Worm (Caenorhabditis elegans) whole organism, early embryonic: ENCODE data around the gene T13F2.6.

ENCODE experiments used
- B0310.2 ChIP-seq: sonication (generic microtip); optimal IDR thresholded peaks from 2 replicates; lab custom pipeline; 2016; ENCODE audit warnings: mild to moderate bottlenecking, missing genetic modification characterization, missing compliant biosample characterization
- F13C5.2 ChIP-seq: sonication (generic microtip); optimal IDR thresholded peaks from 2 replicates; lab custom pipeline; 2017; ENCODE audit warnings: mild to moderate bottlenecking, missing genetic modification characterization, inconsistent platforms, missing compliant biosample characterization
- aly-1 ChIP-seq: sonication (generic microtip); optimal IDR thresholded peaks from 2 replicates; lab custom pipeline; 2016; ENCODE audit warnings: missing genetic modification characterization, missing compliant biosample characterization
- ama-1 ChIP-seq: fragments of 150-350 bp; optimal IDR thresholded peaks from 2 replicates; lab custom pipeline; 2014
- ceh-13 ChIP-seq: fragments of 200-800 bp; sonication (Bioruptor generic); optimal IDR thresholded peaks from 2 replicates; lab custom pipeline; 2018; ENCODE audit warnings: mild to moderate bottlenecking, missing genetic modification characterization, missing compliant biosample characterization
- ceh-36 ChIP-seq: sonication (generic microtip); optimal IDR thresholded peaks from 2 replicates; lab custom pipeline; 2016; ENCODE audit warnings: missing genetic modification characterization, inconsistent platforms, missing compliant biosample characterization
- ets-7 ChIP-seq: sonication (generic microtip); optimal IDR thresholded peaks from 2 replicates; lab custom pipeline; 2016; ENCODE audit warnings: missing genotype, missing genetic modification characterization, missing compliant biosample characterization
- flt-1 ChIP-seq: fragments of 200-800 bp; sonication (Bioruptor generic); IDR thresholded peaks from 2 replicates; pipeline ENCODE4 v1.3.6; 2022; ENCODE audit warnings: missing genetic modification characterization, missing compliant biosample characterization
- hmbx-1 ChIP-seq: sonication (generic microtip); optimal IDR thresholded peaks from 2 replicates; lab custom pipeline; 2016; ENCODE audit warnings: mild to moderate bottlenecking, missing genetic modification characterization, missing compliant biosample characterization
- hmg-4 ChIP-seq: fragments of 200-800 bp; sonication (Bioruptor generic); optimal IDR thresholded peaks from 2 replicates; lab custom pipeline; 2018; ENCODE audit warnings: mild to moderate bottlenecking, missing genetic modification characterization, missing compliant biosample characterization
- hnd-1 ChIP-seq: sonication (generic microtip); optimal IDR thresholded peaks from 2 replicates; lab custom pipeline; 2016; ENCODE audit warnings: missing genetic modification characterization, missing compliant biosample characterization
- pes-1 ChIP-seq: fragments of 200-800 bp; sonication (Bioruptor generic); IDR thresholded peaks from 2 replicates; pipeline ENCODE4 v1.3.6; 2022; ENCODE audit warnings: missing genetic modification reagents, missing genetic modification characterization, missing compliant biosample characterization
- scrt-1 ChIP-seq: fragments of 200-800 bp; sonication (Bioruptor generic); IDR thresholded peaks from 2 replicates; pipeline ENCODE4 v1.3.6; 2022; ENCODE audit warnings: missing genetic modification characterization, missing compliant biosample characterization
- sea-1 ChIP-seq: fragments of 200-800 bp; sonication (Bioruptor generic); conservative IDR thresholded peaks from 2 replicates; pipeline ENCODE4 v1.3.6; 2022; ENCODE audit warnings: missing genetic modification characterization, missing compliant biosample characterization
- tbx-11 ChIP-seq: fragments of 200-800 bp; sonication (Bioruptor generic); IDR thresholded peaks from 2 replicates; pipeline ENCODE4 v1.3.6; 2022; ENCODE audit warnings: missing genetic modification characterization, missing compliant biosample characterization
- tbx-37 ChIP-seq: fragments of 200-800 bp; sonication (Bioruptor generic); conservative IDR thresholded peaks from 2 replicates; pipeline ENCODE4 v1.3.6; 2022; ENCODE audit warnings: missing genetic modification reagents, missing genetic modification characterization, missing compliant biosample characterization
- tra-4 ChIP-seq: sonication (generic microtip); optimal IDR thresholded peaks from 2 replicates; lab custom pipeline; 2017; ENCODE audit warnings: missing genetic modification characterization, missing compliant biosample characterization

The T13F2.6 gene

DNA sequence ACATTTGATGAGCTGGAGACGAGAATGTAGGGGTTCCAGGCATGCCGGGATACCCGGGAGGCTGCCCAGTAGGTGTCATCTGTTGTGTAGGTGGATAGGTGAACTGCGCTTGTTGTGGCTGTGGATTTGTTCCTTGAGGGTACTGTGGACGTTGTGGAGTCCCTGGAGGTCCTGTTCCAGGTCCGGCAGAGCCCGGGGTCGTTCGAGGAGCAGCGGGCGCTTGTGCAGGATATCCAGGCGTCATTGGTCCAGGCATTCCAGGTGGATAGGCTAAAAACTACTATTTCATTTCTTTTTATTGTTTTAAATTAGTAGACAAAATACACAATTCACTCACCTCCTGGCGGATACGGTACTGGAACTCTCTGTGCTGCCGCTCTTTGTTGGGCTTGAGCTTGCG lies 17.1 kb downstream of the T13F2.6 start:
- TF ChIP-seq ceh-36 (tag; lab: Kevin White, UChicago), result no peak
- TF ChIP-seq hnd-1 (tag; lab: Kevin White, UChicago), result no peak
- no peak for TF ChIP-seq ama-1
- no peak for TF ChIP-seq tbx-11 (GFP tag; lab: Robert Waterston, UW)
- TF ChIP-seq B0310.2 (tag; lab: Kevin White, UChicago), result no peak

DNA sequence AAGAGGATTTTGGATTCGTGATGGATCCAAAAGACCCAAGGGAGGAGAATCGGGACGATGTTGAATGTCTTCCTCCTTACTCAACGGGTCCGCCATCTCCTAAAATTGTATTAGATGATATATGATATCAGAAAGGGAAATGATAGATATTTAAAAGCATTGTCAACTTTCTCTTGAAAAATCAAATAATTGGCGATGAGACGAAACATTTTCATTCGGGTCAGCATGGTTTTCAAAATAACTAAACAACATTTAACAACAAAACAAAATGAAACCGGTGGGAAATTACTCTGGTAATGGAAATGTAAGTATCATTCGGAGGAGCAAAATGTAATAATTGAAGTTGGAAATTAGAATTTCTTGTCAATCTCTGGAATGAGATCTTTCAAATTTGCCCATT lies 18.4 kb downstream of the T13F2.6 start, which contains the start of gene pis-1:
Gene pis-1 (minus strand): TSS at position 101 of the 400 bp plus-strand sequence.
- TF ChIP-seq hmbx-1 (tag; lab: Kevin White, UChicago), result no peak
- no peak for TF ChIP-seq sea-1 (GFP tag; lab: Robert Waterston, UW)
- no peak for TF ChIP-seq F13C5.2 (tag; lab: Kevin White, UChicago)
- TF ChIP-seq B0310.2 (tag; lab: Kevin White, UChicago), result no peak
- TF ChIP-seq ama-1, result no peak
- TF ChIP-seq tbx-11 (GFP tag; lab: Robert Waterston, UW), result no peak
- TF ChIP-seq tbx-37 (GFP tag; lab: Robert Waterston, UW), result no peak
- no peak for TF ChIP-seq pes-1 (GFP tag; lab: Robert Waterston, UW)
- TF ChIP-seq flt-1 (GFP tag; lab: Robert Waterston, UW), result no peak
- no peak for TF ChIP-seq ets-7
- no peak for TF ChIP-seq hmg-4 (GFP tag; lab: Kevin White, UChicago)
- TF ChIP-seq ceh-13 (GFP tag; lab: Kevin White, UChicago), result no peak
- no peak for TF ChIP-seq aly-1 (tag; lab: Kevin White, UChicago)
- no peak for TF ChIP-seq hnd-1 (tag; lab: Kevin White, UChicago)
- TF ChIP-seq scrt-1 (GFP tag; lab: Robert Waterston, UW), result no peak

DNA sequence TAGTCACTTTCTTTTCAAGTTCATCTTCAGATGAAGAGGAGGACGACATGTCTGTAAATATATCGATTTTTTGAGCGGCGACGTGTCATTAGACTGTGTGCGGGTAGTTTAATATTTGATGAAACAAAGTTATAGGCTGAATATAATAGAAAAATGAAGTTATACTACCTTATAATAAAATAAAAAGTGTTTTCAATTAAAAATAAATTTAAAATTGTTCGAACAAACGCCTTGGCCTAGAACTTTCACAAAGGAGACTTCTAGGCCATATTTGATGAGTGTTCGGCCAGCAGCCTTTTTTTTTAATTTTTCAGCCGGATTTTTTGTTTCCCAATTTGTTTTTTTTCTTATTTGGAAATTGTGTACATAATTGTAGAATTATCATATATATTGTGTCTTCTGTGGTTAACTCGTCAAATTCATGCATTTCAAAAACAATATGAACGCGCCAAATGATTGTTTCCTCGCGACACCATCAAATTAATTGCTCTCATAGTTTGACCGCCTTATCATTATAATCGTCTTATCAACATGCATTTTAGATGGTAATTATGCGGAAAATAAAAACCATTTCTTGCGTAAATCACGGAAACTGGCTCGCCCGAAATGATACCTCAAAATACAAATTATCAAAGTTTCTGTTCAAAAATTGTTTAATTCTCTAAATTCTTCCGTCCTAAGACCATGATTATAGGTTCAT lies 19.3 kb downstream of the T13F2.6 start, which contains the start of gene T13F2.2:
Gene T13F2.2 (minus strand): TSS at position 51 of the 700 bp plus-strand sequence.
- no peak for TF ChIP-seq pes-1 (GFP tag; lab: Robert Waterston, UW)

DNA sequence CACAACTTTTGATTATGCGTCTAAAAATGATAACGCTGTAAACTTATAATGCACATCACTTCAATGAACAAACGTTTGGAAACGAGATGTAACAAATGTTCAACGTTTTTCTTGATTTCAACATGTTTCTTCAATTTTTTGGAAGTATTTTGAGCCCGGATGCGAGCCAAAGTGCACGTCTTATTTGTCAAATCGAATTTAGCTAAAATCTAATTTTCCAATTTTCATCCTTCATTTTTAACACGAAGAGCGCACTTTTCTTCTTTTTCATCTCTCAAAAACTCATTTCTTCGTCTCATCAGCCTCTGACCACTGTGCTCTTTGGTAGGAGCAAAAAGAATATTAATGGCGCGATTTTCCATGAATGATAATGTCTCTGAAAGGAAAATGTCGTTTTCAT lies 20.2 kb downstream of the T13F2.6 start:
- TF ChIP-seq tbx-37 (GFP tag; lab: Robert Waterston, UW), result no peak
- TF ChIP-seq aly-1 (tag; lab: Kevin White, UChicago), result no peak
- TF ChIP-seq pes-1 (GFP tag; lab: Robert Waterston, UW), result no peak
- no peak for TF ChIP-seq scrt-1 (GFP tag; lab: Robert Waterston, UW)
- no peak for TF ChIP-seq F13C5.2 (tag; lab: Kevin White, UChicago)
- TF ChIP-seq B0310.2 (tag; lab: Kevin White, UChicago), result no peak
- TF ChIP-seq sea-1 (GFP tag; lab: Robert Waterston, UW), result no peak

DNA sequence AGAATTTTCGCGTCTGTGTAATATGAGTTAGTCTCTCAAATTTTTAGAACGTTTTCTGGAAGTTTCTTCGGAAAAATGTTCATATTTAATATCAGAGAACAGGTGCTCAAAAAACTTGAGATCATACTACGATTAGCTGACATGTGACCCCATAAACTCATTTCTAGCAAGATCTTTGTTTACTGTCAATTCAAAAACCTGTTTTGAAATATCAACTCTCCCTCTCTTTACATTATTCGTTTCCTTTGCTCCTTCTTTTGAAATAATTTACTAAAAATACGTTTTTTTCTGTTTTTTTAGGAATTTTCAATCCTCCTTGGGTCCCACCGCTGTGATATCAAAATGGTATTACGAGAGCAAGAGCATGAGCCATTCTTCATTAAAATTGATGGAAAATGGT lies 21.0 kb downstream of the T13F2.6 start, which contains the start of gene fat-4:
Gene fat-4 (plus strand): TSS at position 301 of the 400 bp plus-strand sequence.
- TF ChIP-seq sea-1 (GFP tag; lab: Robert Waterston, UW) (no peak), scrt-1 (GFP tag; lab: Robert Waterston, UW) (no peak), flt-1 (GFP tag; lab: Robert Waterston, UW) (no peak), ceh-13 (GFP tag; lab: Kevin White, UChicago) (no peak), hmbx-1 (tag; lab: Kevin White, UChicago) (no peak)

DNA sequence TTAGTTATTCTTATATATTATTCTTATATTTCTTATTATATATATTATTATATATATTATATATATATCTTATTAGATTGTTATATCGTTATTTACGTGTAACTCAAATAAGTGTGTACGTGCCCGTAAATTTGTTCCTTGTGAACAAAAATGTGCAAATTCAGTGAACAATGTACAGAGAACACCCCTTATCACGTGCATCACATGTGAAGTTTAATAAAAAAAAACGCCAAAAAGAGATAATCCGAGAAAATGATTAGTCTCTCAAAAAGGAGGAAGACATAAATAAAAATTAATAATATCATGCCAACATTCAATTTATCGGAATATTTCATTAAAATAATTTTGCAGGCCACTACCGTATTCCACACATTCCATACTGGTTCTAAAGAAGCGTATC lies 21.5 kb downstream of the T13F2.6 start:
- TF ChIP-seq ceh-36 (tag; lab: Kevin White, UChicago), result no peak

DNA sequence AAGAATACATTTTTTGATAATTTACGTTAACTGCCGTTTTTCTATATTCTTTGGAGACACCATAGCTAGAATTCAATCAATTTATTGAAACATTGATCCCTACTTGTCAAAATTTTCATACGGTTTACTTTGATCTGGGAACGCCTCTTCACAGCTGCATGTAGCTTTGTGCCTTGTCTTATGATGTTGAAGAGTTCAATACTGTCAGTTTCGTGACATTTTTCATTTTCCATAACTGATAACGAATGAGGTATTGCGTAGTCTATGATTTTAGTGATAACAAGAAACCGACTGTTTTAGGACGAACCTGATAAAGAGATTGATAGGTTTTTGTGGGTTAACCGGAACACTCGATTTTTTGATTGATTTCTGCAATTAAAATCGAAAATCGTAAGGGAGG lies 23.3 kb downstream of the T13F2.6 start:
- TF ChIP-seq F13C5.2 (tag; lab: Kevin White, UChicago), result no peak
- no peak for TF ChIP-seq B0310.2 (tag; lab: Kevin White, UChicago)
- no peak for TF ChIP-seq ets-7
- no peak for TF ChIP-seq hmbx-1 (tag; lab: Kevin White, UChicago)
- no peak for TF ChIP-seq scrt-1 (GFP tag; lab: Robert Waterston, UW)
- no peak for TF ChIP-seq ceh-13 (GFP tag; lab: Kevin White, UChicago)
- TF ChIP-seq pes-1 (GFP tag; lab: Robert Waterston, UW), result no peak
- TF ChIP-seq tra-4 (tag; lab: Kevin White, UChicago), result no peak
- no peak for TF ChIP-seq hmg-4 (GFP tag; lab: Kevin White, UChicago)
- TF ChIP-seq tbx-37 (GFP tag; lab: Robert Waterston, UW), result no peak

DNA sequence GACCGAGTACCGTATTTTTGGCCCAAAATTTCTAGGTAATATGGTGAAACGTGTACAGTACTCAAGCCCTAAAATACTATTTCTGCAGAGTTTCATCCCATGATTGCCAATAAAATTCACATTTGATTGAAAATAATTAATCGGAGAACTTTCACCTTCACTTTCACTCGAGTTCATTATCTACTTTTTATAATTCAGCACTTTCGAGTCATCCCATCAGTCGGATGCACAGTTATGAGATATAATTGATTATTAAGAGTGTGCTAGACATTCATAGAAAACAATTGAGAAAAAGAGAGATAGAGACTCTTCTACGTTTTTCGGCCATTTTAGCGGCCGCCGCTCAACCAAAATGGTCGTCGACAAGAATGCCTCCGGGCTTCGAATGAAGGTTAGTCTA lies 24.6 kb downstream of the T13F2.6 start, which contains the start of gene fat-3:
Gene fat-3 (plus strand): TSS at position 313 of the 400 bp plus-strand sequence.
- TF ChIP-seq F13C5.2 (tag; lab: Kevin White, UChicago) (no peak), pes-1 (GFP tag; lab: Robert Waterston, UW) (no peak), hnd-1 (tag; lab: Kevin White, UChicago) (no peak), flt-1 (GFP tag; lab: Robert Waterston, UW) (no peak), B0310.2 (tag; lab: Kevin White, UChicago) (no peak), aly-1 (tag; lab: Kevin White, UChicago) (no peak), ceh-13 (GFP tag; lab: Kevin White, UChicago) (no peak)
